Worm (Caenorhabditis elegans): Measurements from ENCODE around the gene Y45F10C.2.

DNA sequence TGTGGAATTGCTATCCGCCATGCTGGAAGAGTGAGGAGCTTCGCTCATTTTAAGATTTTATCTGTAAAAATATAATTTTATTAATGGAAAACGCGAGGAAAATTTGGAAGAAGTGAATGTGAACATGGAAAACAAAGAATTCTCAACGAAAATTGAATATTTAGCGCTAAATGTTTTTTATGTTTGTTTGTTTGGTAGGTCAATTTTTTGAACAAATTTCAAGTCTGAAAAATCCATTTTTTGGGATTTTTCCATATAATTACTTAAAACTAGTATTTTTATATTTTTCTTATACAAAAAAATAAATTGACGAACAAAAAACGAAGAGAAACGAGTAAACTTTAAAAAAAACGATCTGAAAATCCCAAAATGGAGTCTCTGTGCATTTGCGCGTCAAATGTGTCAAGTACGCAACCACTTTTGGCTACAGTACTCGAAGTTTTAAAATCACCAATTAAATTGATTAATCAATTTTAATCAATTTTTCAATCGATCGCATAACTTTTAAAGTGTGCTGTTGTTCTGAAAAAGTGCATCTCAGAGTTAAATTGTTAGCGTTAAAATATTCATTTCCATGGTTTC, 4.5 kb upstream of the Y45F10C.2 start, which contains the start of gene fbxa-215:
- TF ChIP-seq nfya-1 (tag; optimal IDR thresholded peaks at IDR 0.05) (no peak), nhr-11 (tag; optimal IDR thresholded peaks at IDR 0.05) (no peak), ceh-31 (tag; optimal IDR thresholded peaks at IDR 0.05) (no peak), hlh-8 (tag; optimal IDR thresholded peaks at IDR 0.05) (no peak), lin-11 (tag; optimal IDR thresholded peaks at IDR 0.05) (no peak), rnt-1 (tag; optimal IDR thresholded peaks at IDR 0.05) (no peak), hlh-30 (tag; optimal IDR thresholded peaks at IDR 0.05; ENCODE audit: insufficient read depth) (no peak), ceh-34 (tag; optimal IDR thresholded peaks at IDR 0.05) (no peak), pqm-1 (tag; optimal IDR thresholded peaks at IDR 0.05) (no peak), ceh-24 (tag; optimal IDR thresholded peaks at IDR 0.05) (no peak)
